Worm (Caenorhabditis elegans) whole organism, L4 larva: ENCODE data around the gene egl-9.

ENCODE experiments used
- egl-27 ChIP-seq: sonication (generic microtip); optimal IDR thresholded peaks from 3 replicates; lab custom pipeline; 2017; ENCODE audit warnings: missing biosample characterization, missing genetic modification reagents, missing genetic modification characterization
- mep-1 ChIP-seq: fragments of 150-350 bp; sonication (generic microtip); optimal IDR thresholded peaks from 3 replicates; lab custom pipeline; 2014; ENCODE audit warnings: missing biosample characterization, missing genetic modification characterization
- nhr-11 ChIP-seq: fragments of 150-350 bp; optimal IDR thresholded peaks from 2 replicates; lab custom pipeline; 2014; ENCODE audit warnings: missing biosample characterization, missing genetic modification characterization
- nhr-237 ChIP-seq: sonication (generic microtip); optimal IDR thresholded peaks from 2 replicates; lab custom pipeline; 2017; ENCODE audit warnings: missing biosample characterization, missing genetic modification characterization
- nhr-28 ChIP-seq: fragments of 150-350 bp; optimal IDR thresholded peaks from 2 replicates; lab custom pipeline; 2014; ENCODE audit warnings: missing biosample characterization, missing genetic modification characterization
- skn-1 ChIP-seq: fragments of 150-350 bp; optimal IDR thresholded peaks from 2 replicates; lab custom pipeline; 2014; ENCODE audit warnings: missing biosample characterization, missing genetic modification characterization
- unc-62 ChIP-seq, 3 experiments: fragments of 150-350 bp in 1 of 3; sonication (generic microtip); optimal IDR thresholded peaks in 2 of 3; peaks in 1 of 3; 1 replicate in 1 of 3; 2 replicates in 2 of 3; lab custom pipeline; 2014 to 2017; ENCODE audit warnings: missing biosample characterization in 3 of 3, missing genetic modification characterization in 3 of 3, missing genetic modification reagents in 3 of 3, missing genotype in 1 of 3

DNA sequence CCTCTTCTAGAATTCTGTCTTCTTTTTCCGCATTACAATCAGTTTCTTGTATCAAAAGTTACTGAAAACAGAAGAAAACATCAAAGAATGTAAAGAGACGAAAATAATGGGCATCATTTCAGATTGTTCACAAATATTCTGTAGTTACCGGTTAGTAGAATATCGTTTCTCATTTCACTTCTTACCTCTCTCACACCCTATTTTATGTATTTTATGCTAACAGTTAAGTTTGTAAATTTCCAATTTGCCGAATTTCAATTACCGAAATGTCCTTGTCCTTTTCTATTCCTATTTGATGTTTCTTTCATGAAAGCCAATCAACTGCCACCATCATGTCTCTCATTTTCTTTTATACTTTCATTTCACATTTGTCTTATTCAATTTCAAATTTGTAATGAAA lies 44.8 kb upstream of the egl-9 start:
- TF ChIP-seq nhr-28 (tag; lab: Kevin White, UChicago) (no peak), nhr-11 (tag; lab: Kevin White, UChicago) (no peak), unc-62 (GFP tag; optimal IDR thresholded peaks at IDR 0.05 in 1 of 2; lab: Kevin White, UChicago) (peak in 1 of 2 experiments; percentile 66), unc-62 (tag; optimal IDR thresholded peaks at IDR 0.05; lab: Kevin White, UChicago) (no peak), skn-1 (no peak), mep-1 (tag; lab: Kevin White, UChicago) (no peak), egl-27 (tag; lab: Kevin White, UChicago) (no peak), nhr-237 (tag; lab: Kevin White, UChicago) (no peak)
